Fruit fly (Drosophila melanogaster): ENCODE results near the gene CG18558.

CG18558 gene

dm6 chr2L:2804634-2805311, 39.5 kb downstream of the CG18558 start, which contains the start of gene daw (continued):
- TF ChIP-seq CG1602 (GFP tag; optimal IDR thresholded peaks at IDR 0.05) (no peak), Trl (optimal IDR thresholded peaks at IDR 0.05) (no peak), Trl (GFP tag; optimal IDR thresholded peaks at IDR 0.05) (no peak), eve (GFP tag; optimal IDR thresholded peaks at IDR 0.05) (no peak), CG6683 (GFP tag; optimal IDR thresholded peaks at IDR 0.05) (no peak), Drgx (GFP tag; IDR thresholded peaks at IDR 0.05) (0 out of 2 replicates have a peak, but pooled peaks have one; percentile 24), CG12219 (GFP tag; optimal IDR thresholded peaks at IDR 0.05) (no peak), CG15601 (tag; optimal IDR thresholded peaks at IDR 0.05) (no peak), sima (GFP tag; optimal IDR thresholded peaks at IDR 0.05) (no peak), CG17186 (GFP tag; optimal IDR thresholded peaks at IDR 0.05) (no peak), NFAT (GFP tag; IDR thresholded peaks at IDR 0.05) (peak; percentile 25; the same call in 1 of the 2 replicates), CG17361 (GFP tag; IDR thresholded peaks at IDR 0.05) (no peak), peb (GFP tag; IDR thresholded peaks at IDR 0.05) (no peak), knrl (GFP tag; IDR thresholded peaks at IDR 0.05; ENCODE audit: partially characterized antibody) (no peak), odd (GFP tag; optimal IDR thresholded peaks at IDR 0.05) (no peak), CG10979 (tag; optimal IDR thresholded peaks at IDR 0.05) (no peak), CG3281 (GFP tag; optimal IDR thresholded peaks at IDR 0.05) (no peak), CG18619 (GFP tag; optimal IDR thresholded peaks at IDR 0.05) (no peak), Usf (GFP tag; optimal IDR thresholded peaks at IDR 0.05) (no peak), CkIIα-i1 (GFP tag; IDR thresholded peaks at IDR 0.05) (no peak), pb (GFP tag; optimal IDR thresholded peaks at IDR 0.05) (no peak), CG10321 (GFP tag; IDR thresholded peaks at IDR 0.05) (no peak), CG5180 (GFP tag; optimal IDR thresholded peaks at IDR 0.05) (peak; percentile 99), gfzf (GFP tag; optimal IDR thresholded peaks at IDR 0.05) (no peak), ERR (GFP tag; optimal IDR thresholded peaks at IDR 0.05) (peak; percentile 22), ase (GFP tag; IDR thresholded peaks at IDR 0.05) (no peak), Hr78 (GFP tag; optimal IDR thresholded peaks at IDR 0.05) (peak in 1 of 2 experiments; percentile 23), CG16863 (GFP tag; optimal IDR thresholded peaks at IDR 0.05) (no peak), Elba2 (GFP tag; optimal IDR thresholded peaks at IDR 0.05) (no peak), CHES-1-like (GFP tag; optimal IDR thresholded peaks at IDR 0.05) (no peak), hth (optimal IDR thresholded peaks at IDR 0.05) (no peak), Blimp-1 (GFP tag; optimal IDR thresholded peaks at IDR 0.05) (peak; percentile 26), ewg (GFP tag; optimal IDR thresholded peaks at IDR 0.05) (no peak), Camta (GFP tag; optimal IDR thresholded peaks at IDR 0.05) (no peak), Hr39 (optimal IDR thresholded peaks at IDR 0.05) (no peak)

- no peak for TF ChIP-seq TFAM (GFP tag; optimal IDR thresholded peaks at IDR 0.05)
- TF ChIP-seq CG8281 (tag; optimal IDR thresholded peaks at IDR 0.05) = peak; percentile 96
- peak in 1 of 2 experiments; percentile 69 for TF ChIP-seq bsh (GFP tag; optimal IDR thresholded peaks at IDR 0.05)
- TF ChIP-seq nom (GFP tag; optimal IDR thresholded peaks at IDR 0.05) = peak; percentile 96
- no peak for TF ChIP-seq ham (GFP tag; IDR thresholded peaks at IDR 0.05)
- peak; percentile 24 for TF ChIP-seq CG5180 (GFP tag; optimal IDR thresholded peaks at IDR 0.05)
- TF ChIP-seq Med (GFP tag) = peak; percentile 50
- no peak for TF ChIP-seq gce (GFP tag; IDR thresholded peaks at IDR 0.05)
- TF ChIP-seq Pdp1 (GFP tag; optimal IDR thresholded peaks at IDR 0.05) = no peak
- no peak for TF ChIP-seq maf-S (GFP tag; optimal IDR thresholded peaks at IDR 0.05)
- no peak for TF ChIP-seq CG4360 (GFP tag; IDR thresholded peaks at IDR 0.05)
Measured at dm6 chr2L:2802527-2802926, 41.8 kb downstream of the CG18558 start.
